Worm (Caenorhabditis elegans): Measurements from ENCODE around the gene T14B4.20.

DNA sequence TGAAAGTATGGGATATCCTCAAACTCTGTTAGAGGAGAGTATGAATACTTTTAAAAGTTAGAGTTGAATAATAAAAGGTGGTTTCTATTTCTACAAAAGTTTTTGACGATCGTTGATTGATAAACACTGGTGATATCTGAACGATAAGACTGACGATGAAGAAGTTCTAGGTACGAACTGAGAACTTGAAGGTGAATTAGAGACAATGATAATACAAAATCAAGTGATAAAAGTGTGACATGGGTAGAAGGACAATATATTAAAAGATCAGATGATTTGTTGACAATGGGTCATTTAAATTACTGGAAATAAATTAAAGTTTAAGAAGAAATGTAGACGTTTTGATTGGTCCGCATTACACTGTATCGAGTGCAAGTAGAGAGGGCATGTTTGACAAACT, 21.3 kb upstream of the T14B4.20 start, which contains the start of gene C18H9.5:
- TF ChIP-seq lin-39 (tag; optimal IDR thresholded peaks at IDR 0.05): no peak
- TF ChIP-seq unc-62 (GFP tag; optimal IDR thresholded peaks at IDR 0.05): no peak
- TF ChIP-seq tbx-2 (tag; optimal IDR thresholded peaks at IDR 0.05): no peak
- no peak for TF ChIP-seq nhr-23 (tag; optimal IDR thresholded peaks at IDR 0.05)
- no peak for TF ChIP-seq jun-1 (tag; optimal IDR thresholded peaks at IDR 0.05)
- no peak for TF ChIP-seq ztf-11 (tag; optimal IDR thresholded peaks at IDR 0.05)
- TF ChIP-seq nhr-12 (tag; optimal IDR thresholded peaks at IDR 0.05): no peak
- TF ChIP-seq nhr-25 (tag; optimal IDR thresholded peaks at IDR 0.05): no peak
- TF ChIP-seq elt-3 (tag; optimal IDR thresholded peaks at IDR 0.05): no peak
- no peak for TF ChIP-seq ama-1 (optimal IDR thresholded peaks at IDR 0.05)
- TF ChIP-seq nhr-237 (tag; optimal IDR thresholded peaks at IDR 0.05): no peak
- TF ChIP-seq aly-2 (tag; optimal IDR thresholded peaks at IDR 0.05): no peak
- TF ChIP-seq nhr-11 (tag; optimal IDR thresholded peaks at IDR 0.05): no peak
- no peak for TF ChIP-seq snpc-4 (tag; optimal IDR thresholded peaks at IDR 0.05)
